Worm (Caenorhabditis elegans) whole organism, L1 larva: ENCODE data around the gene T23B12.6.

Source experiments
- lin-13 ChIP-seq: fragments of 150-350 bp; optimal IDR thresholded peaks from 2 replicates; lab custom pipeline; 2014; ENCODE audit warnings: missing biosample characterization, missing genetic modification reagents, missing genetic modification characterization
- lsy-2 ChIP-seq, 2 experiments: fragments of 150-350 bp; optimal IDR thresholded peaks; 2 replicates each; lab custom pipeline; 2014; ENCODE audit warnings: missing biosample characterization in 2 of 2, missing genetic modification characterization in 2 of 2
- snu-23 ChIP-seq: sonication (generic microtip); optimal IDR thresholded peaks from 2 replicates; lab custom pipeline; 2016; ENCODE audit warnings: missing genetic modification characterization, missing compliant biosample characterization
- vab-15 ChIP-seq: sonication (generic microtip); optimal IDR thresholded peaks from 2 replicates; lab custom pipeline; 2017; ENCODE audit warnings: missing genotype, mild to moderate bottlenecking, missing genetic modification characterization, missing compliant biosample characterization
- ztf-11 ChIP-seq, 2 experiments: sonication (generic microtip); optimal IDR thresholded peaks; 2 replicates each; lab custom pipeline; 2016 to 2017; ENCODE audit warnings: missing genetic modification characterization in 2 of 2, missing biosample characterization in 1 of 2, missing compliant biosample characterization in 1 of 2

DNA sequence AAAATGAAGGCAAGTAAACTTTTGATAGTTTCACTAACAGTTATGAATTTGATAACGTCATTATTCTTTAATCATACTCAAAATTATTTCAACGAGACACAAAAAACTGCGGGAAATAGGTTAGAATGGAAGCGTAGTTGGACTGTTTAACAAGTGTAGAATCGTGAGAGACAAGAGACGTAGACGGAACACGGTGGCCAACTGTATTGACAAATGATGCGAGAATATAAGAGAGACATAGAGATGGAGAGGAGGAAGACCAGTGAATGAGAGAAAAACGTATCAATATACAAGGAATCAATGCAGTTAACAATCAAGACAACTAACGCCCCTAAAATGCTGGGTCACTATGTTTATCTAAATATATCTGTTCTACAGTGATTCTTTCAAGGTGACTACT is 14.6 kb downstream of the T23B12.6 start:
- TF ChIP-seq ztf-11 (tag; optimal IDR thresholded peaks at IDR 0.05; lab: Kevin White, UChicago) (no peak), snu-23 (GFP tag; lab: Kevin White, UChicago) (peak; percentile 48), vab-15 (tag; lab: Kevin White, UChicago) (no peak), lin-13 (no peak), lsy-2 (tag; optimal IDR thresholded peaks at IDR 0.05; lab: Kevin White, UChicago) (peak; percentile 5 to 62)
